Fruit fly (Drosophila melanogaster) whole organism, prepupa: ENCODE measurements around the gene CG34171.

ENCODE experiments used
- CG10631 ChIP-seq: fragments of 200-800 bp; sonication (Bioruptor generic); optimal IDR thresholded peaks from 2 replicates; lab custom pipeline; 2016; ENCODE audit warnings: missing biosample characterization, missing genetic modification characterization
- CG1621 ChIP-seq: fragments of 200-800 bp; sonication (Bioruptor generic); optimal IDR thresholded peaks from 3 replicates; lab custom pipeline; 2018; ENCODE audit warnings: missing biosample characterization, mild to moderate bottlenecking, missing genetic modification characterization
- CG16779 ChIP-seq: fragments of 200-800 bp; sonication (Bioruptor generic); optimal IDR thresholded peaks from 3 replicates; lab custom pipeline; 2017; ENCODE audit warnings: missing biosample characterization, mild to moderate bottlenecking, missing genetic modification characterization
- CG3032 ChIP-seq: fragments of 200-800 bp; optimal IDR thresholded peaks from 2 replicates; lab custom pipeline; 2019; ENCODE audit warnings: missing biosample characterization, mild to moderate bottlenecking, missing genetic modification characterization, moderate library complexity
- CG31627 ChIP-seq: fragments of 200-800 bp; sonication (Bioruptor generic); optimal IDR thresholded peaks from 3 replicates; lab custom pipeline; 2016; ENCODE audit warnings: missing biosample characterization, missing genetic modification characterization
- CG34406 ChIP-seq: fragments of 200-800 bp; sonication (Bioruptor generic); optimal IDR thresholded peaks from 3 replicates; lab custom pipeline; 2016; ENCODE audit warnings: missing biosample characterization, missing genetic modification characterization
- CG3919 ChIP-seq: fragments of 200-800 bp; sonication (Bioruptor generic); optimal IDR thresholded peaks from 3 replicates; lab custom pipeline; 2016; ENCODE audit warnings: missing biosample characterization, missing genetic modification characterization
- CG4318 ChIP-seq: fragments of 200-800 bp; sonication (Bioruptor generic); optimal IDR thresholded peaks from 3 replicates; lab custom pipeline; 2017; ENCODE audit warnings: missing biosample characterization, mild to moderate bottlenecking, missing genetic modification characterization
- CG6792 ChIP-seq: fragments of 200-800 bp; sonication (Bioruptor generic); optimal IDR thresholded peaks from 3 replicates; lab custom pipeline; 2016; ENCODE audit warnings: missing biosample characterization, missing genetic modification characterization
- CG6808 ChIP-seq: fragments of 200-800 bp; sonication (Bioruptor generic); optimal IDR thresholded peaks from 3 replicates; lab custom pipeline; 2017; ENCODE audit warnings: missing biosample characterization, missing genetic modification characterization, mild to moderate bottlenecking, moderate library complexity, missing genetic modification reagents
- CG6854 ChIP-seq: fragments of 200-800 bp; sonication (Bioruptor generic); optimal IDR thresholded peaks from 2 replicates; lab custom pipeline; 2017; ENCODE audit warnings: missing biosample characterization, mild to moderate bottlenecking, missing genetic modification characterization
- CG8119 ChIP-seq: fragments of 200-800 bp; sonication (Bioruptor generic); IDR thresholded peaks from 3 replicates; pipeline ENCODE4 v1.3.6; 2022; ENCODE audit warnings: missing biosample characterization, missing genetic modification characterization
- CG8319 ChIP-seq: fragments of 200-800 bp; sonication (Bioruptor generic); optimal IDR thresholded peaks from 3 replicates; lab custom pipeline; 2016; ENCODE audit warnings: missing biosample characterization, missing genetic modification characterization
- CG8632 ChIP-seq: fragments of 200-800 bp; sonication (Bioruptor generic); optimal IDR thresholded peaks from 3 replicates; lab custom pipeline; 2016; ENCODE audit warnings: missing biosample characterization, missing genetic modification characterization
- CG9139 ChIP-seq: fragments of 200-800 bp; sonication (Bioruptor generic); optimal IDR thresholded peaks from 3 replicates; lab custom pipeline; 2017; ENCODE audit warnings: missing biosample characterization, mild to moderate bottlenecking, missing genetic modification characterization
- Eip75B ChIP-seq: fragments of 200-800 bp; sonication (Bioruptor generic); optimal IDR thresholded peaks from 3 replicates; lab custom pipeline; 2016; ENCODE audit warnings: missing biosample characterization, missing genetic modification characterization
- Ets21C ChIP-seq: fragments of 200-800 bp; sonication (Bioruptor generic); optimal IDR thresholded peaks from 3 replicates; lab custom pipeline; 2016; ENCODE audit warnings: missing biosample characterization, missing genetic modification characterization
- Ets96B ChIP-seq: fragments of 200-800 bp; optimal IDR thresholded peaks from 2 replicates; lab custom pipeline; 2019; ENCODE audit warnings: missing biosample characterization, mild to moderate bottlenecking, missing genetic modification characterization, moderate library complexity
- Gug ChIP-seq: fragments of 200-800 bp; sonication (Bioruptor generic); IDR thresholded peaks from 2 replicates; pipeline ENCODE4 v1.3.6; 2022; ENCODE audit warnings: missing biosample characterization, missing genetic modification characterization
- Hr38 ChIP-seq: sonication (Bioruptor generic); optimal IDR thresholded peaks from 2 replicates; lab custom pipeline; 2016; ENCODE audit warnings: missing biosample characterization, missing genetic modification characterization
- Hr39 ChIP-seq: fragments of 200-800 bp; sonication (Bioruptor generic); optimal IDR thresholded peaks from 2 replicates; lab custom pipeline; 2016; ENCODE audit warnings: missing biosample characterization, missing genetic modification characterization
- Lpt ChIP-seq: fragments of 200-800 bp; sonication (Bioruptor generic); optimal IDR thresholded peaks from 3 replicates; lab custom pipeline; 2016; ENCODE audit warnings: missing biosample characterization, missing genetic modification characterization
- Met ChIP-seq: fragments of 200-800 bp; sonication (Bioruptor generic); optimal IDR thresholded peaks from 3 replicates; lab custom pipeline; 2016; ENCODE audit warnings: missing biosample characterization, missing genetic modification characterization
- OdsH ChIP-seq: fragments of 200-800 bp; sonication (Bioruptor generic); optimal IDR thresholded peaks from 3 replicates; lab custom pipeline; 2016; ENCODE audit warnings: missing biosample characterization, missing genetic modification characterization
- Smox ChIP-seq: fragments of 200-800 bp; sonication (Bioruptor generic); optimal IDR thresholded peaks from 3 replicates; lab custom pipeline; 2016; ENCODE audit warnings: missing biosample characterization, missing genetic modification characterization
- Sox102F ChIP-seq: fragments of 200-800 bp; sonication (Bioruptor generic); optimal IDR thresholded peaks from 2 replicates; lab custom pipeline; 2016; ENCODE audit warnings: missing biosample characterization, mild to moderate bottlenecking, missing genetic modification characterization
- Sox14 ChIP-seq: fragments of 200-800 bp; sonication (Bioruptor generic); optimal IDR thresholded peaks from 3 replicates; lab custom pipeline; 2016; ENCODE audit warnings: missing biosample characterization, missing genetic modification characterization
- Sox15 ChIP-seq: fragments of 200-800 bp; sonication (Bioruptor generic); optimal IDR thresholded peaks from 3 replicates; lab custom pipeline; 2016; ENCODE audit warnings: missing biosample characterization, missing genetic modification characterization
- achi ChIP-seq: fragments of 200-800 bp; sonication (Bioruptor generic); optimal IDR thresholded peaks from 3 replicates; lab custom pipeline; 2016; ENCODE audit warnings: missing biosample characterization, missing genetic modification characterization
- acj6 ChIP-seq: fragments of 200-800 bp; sonication (Bioruptor generic); optimal IDR thresholded peaks from 3 replicates; lab custom pipeline; 2016; ENCODE audit warnings: missing biosample characterization, missing genetic modification characterization
- cyc ChIP-seq: fragments of 200-800 bp; sonication (Bioruptor generic); optimal IDR thresholded peaks from 3 replicates; lab custom pipeline; 2016; ENCODE audit warnings: missing biosample characterization, missing genetic modification characterization
- dac ChIP-seq: fragments of 200-800 bp; sonication (Bioruptor generic); optimal IDR thresholded peaks from 2 replicates; lab custom pipeline; 2017; ENCODE audit warnings: missing biosample characterization, mild to moderate bottlenecking, missing genetic modification characterization
- dsx ChIP-seq: fragments of 200-800 bp; optimal IDR thresholded peaks from 3 replicates; lab custom pipeline; 2019; ENCODE audit warnings: missing biosample characterization, mild to moderate bottlenecking, missing genetic modification characterization, moderate library complexity; ENCODE audit not compliant: poor library complexity, severe bottlenecking
- esn ChIP-seq: fragments of 200-800 bp; sonication (Bioruptor generic); optimal IDR thresholded peaks from 2 replicates; lab custom pipeline; 2016; ENCODE audit warnings: missing biosample characterization, mild to moderate bottlenecking, missing genetic modification characterization, moderate library complexity
- fd59A ChIP-seq: fragments of 200-800 bp; sonication (Bioruptor generic); optimal IDR thresholded peaks from 2 replicates; lab custom pipeline; 2017; ENCODE audit warnings: missing biosample characterization, mild to moderate bottlenecking, missing genetic modification characterization, missing genetic modification reagents
- fd85E ChIP-seq: fragments of 200-800 bp; sonication (Bioruptor generic); optimal IDR thresholded peaks from 3 replicates; lab custom pipeline; 2016; ENCODE audit warnings: missing biosample characterization, missing genetic modification characterization
- fkh ChIP-seq: fragments of 200-800 bp; sonication (Bioruptor generic); optimal IDR thresholded peaks from 3 replicates; lab custom pipeline; 2017; ENCODE audit warnings: missing biosample characterization, mild to moderate bottlenecking, missing genetic modification characterization, moderate library complexity
- lz ChIP-seq: fragments of 200-800 bp; sonication (Bioruptor generic); optimal IDR thresholded peaks from 3 replicates; lab custom pipeline; 2016; ENCODE audit warnings: missing biosample characterization, missing genetic modification characterization
- pdm3 ChIP-seq: fragments of 200-800 bp; sonication (Bioruptor generic); optimal IDR thresholded peaks from 3 replicates; lab custom pipeline; 2016; ENCODE audit warnings: missing biosample characterization, missing genetic modification characterization
- salr ChIP-seq, 2 experiments: fragments of 200-800 bp; sonication (Bioruptor generic); optimal IDR thresholded peaks; 3 replicates each; lab custom pipeline; 2016 to 2018; ENCODE audit warnings: missing biosample characterization in 2 of 2, missing genetic modification characterization in 2 of 2, mild to moderate bottlenecking in 1 of 2
- spab ChIP-seq: fragments of 200-800 bp; sonication (Bioruptor generic); optimal IDR thresholded peaks from 2 replicates; lab custom pipeline; 2017; ENCODE audit warnings: missing biosample characterization, mild to moderate bottlenecking, missing genetic modification characterization, missing genetic modification reagents
- ss ChIP-seq, 2 experiments: fragments of 200-800 bp; sonication (Bioruptor generic); optimal IDR thresholded peaks; 2 replicates in 1 of 2; 3 replicates in 1 of 2; lab custom pipeline; 2017 to 2018; ENCODE audit warnings: mild to moderate bottlenecking in 2 of 2, missing biosample characterization in 2 of 2, missing genetic modification characterization in 2 of 2, moderate library complexity in 1 of 2
- svp ChIP-seq: fragments of 200-800 bp; sonication (Bioruptor generic); peaks from one replicate; lab custom pipeline; 2016; ENCODE audit warnings: missing biosample characterization, missing genetic modification characterization
- vri ChIP-seq: fragments of 200-800 bp; sonication (Bioruptor generic); optimal IDR thresholded peaks from 3 replicates; lab custom pipeline; 2016; ENCODE audit warnings: missing biosample characterization, mild to moderate bottlenecking, missing genetic modification characterization

Gene CG34171

dm6 chr2L:18364358-18364757 lies 14.0 kb upstream of the CG34171 start:
- no peak for TF ChIP-seq Gug (GFP tag; lab: Robert Waterston, UW)

DNA sequence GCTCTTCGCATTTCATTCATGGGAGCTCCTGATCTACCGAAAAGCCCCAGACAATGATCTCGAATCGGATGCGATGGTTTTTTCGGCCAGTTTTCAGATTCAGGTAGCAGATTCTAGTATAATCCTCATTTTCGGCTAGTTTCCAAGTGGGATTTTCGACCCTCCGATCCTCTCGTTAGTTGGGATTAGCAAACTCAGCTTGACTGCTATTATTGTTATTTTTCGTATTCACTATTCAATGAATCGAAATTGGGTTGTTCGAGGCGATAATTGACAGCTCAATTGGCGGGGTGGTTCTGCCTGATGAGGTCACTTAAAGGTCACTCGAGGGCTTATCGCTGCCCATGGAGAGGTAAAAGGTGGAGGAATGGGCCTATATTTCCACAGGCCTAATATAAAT lies 8.8 kb upstream of the CG34171 start:
- TF ChIP-seq dac (GFP tag; lab: Kevin White, UChicago) (no peak), Eip75B (GFP tag; lab: Kevin White, UChicago) (no peak), ss (GFP tag; optimal IDR thresholded peaks at IDR 0.05; lab: Kevin White, UChicago) (no peak), Sox102F (no peak), fkh (GFP tag; lab: Kevin White, UChicago) (no peak), spab (GFP tag; lab: Kevin White, UChicago) (no peak), CG16779 (tag; lab: Kevin White, UChicago) (no peak), Sox14 (no peak), CG4318 (GFP tag; lab: Kevin White, UChicago) (no peak), CG6854 (GFP tag; lab: Kevin White, UChicago) (no peak), Hr38 (no peak), cyc (GFP tag; lab: Kevin White, UChicago) (no peak), fd59A (GFP tag; lab: Kevin White, UChicago) (no peak), fd85E (GFP tag; lab: Kevin White, UChicago) (no peak), achi (GFP tag; lab: Kevin White, UChicago) (no peak), CG6808 (GFP tag; lab: Kevin White, UChicago) (no peak), esn (GFP tag; lab: Kevin White, UChicago) (no peak)

DNA sequence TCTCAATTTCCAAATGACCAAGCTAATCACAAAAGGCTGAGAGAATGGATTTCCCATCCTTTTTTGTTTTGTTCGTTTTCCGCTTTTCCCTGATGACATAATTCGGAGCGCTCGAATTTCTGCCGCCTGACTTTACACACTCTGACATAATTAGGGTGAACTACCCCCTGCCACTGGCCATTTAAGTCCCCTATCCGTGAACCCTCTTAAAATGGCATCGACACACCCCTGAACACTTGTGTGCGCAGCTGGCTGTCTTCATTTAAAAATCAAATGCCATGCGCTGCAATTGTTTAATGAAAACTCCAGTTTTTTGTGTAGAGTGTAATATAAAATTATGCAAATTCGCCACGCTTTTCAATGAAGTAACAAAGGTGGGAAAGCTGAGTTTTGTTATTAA lies 7.6 kb upstream of the CG34171 start:
- TF ChIP-seq Ets96B (tag; lab: Kevin White, UChicago) (no peak), Hr39 (no peak), Lpt (no peak), Sox15 (GFP tag; lab: Kevin White, UChicago) (no peak), OdsH (GFP tag; lab: Kevin White, UChicago) (no peak), CG9139 (GFP tag; lab: Kevin White, UChicago) (no peak), CG34406 (no peak), Sox14 (no peak), vri (GFP tag; lab: Kevin White, UChicago) (no peak), cyc (GFP tag; lab: Kevin White, UChicago) (no peak), spab (GFP tag; lab: Kevin White, UChicago) (no peak), Smox (GFP tag; lab: Kevin White, UChicago) (no peak), CG8119 (GFP tag; lab: Robert Waterston, UW) (no peak), CG10631 (GFP tag; lab: Kevin White, UChicago) (no peak), ss (GFP tag; optimal IDR thresholded peaks at IDR 0.05; lab: Kevin White, UChicago) (no peak), dsx (no peak), CG3919 (GFP tag; lab: Kevin White, UChicago) (no peak), CG3032 (tag; lab: Kevin White, UChicago) (no peak)

DNA sequence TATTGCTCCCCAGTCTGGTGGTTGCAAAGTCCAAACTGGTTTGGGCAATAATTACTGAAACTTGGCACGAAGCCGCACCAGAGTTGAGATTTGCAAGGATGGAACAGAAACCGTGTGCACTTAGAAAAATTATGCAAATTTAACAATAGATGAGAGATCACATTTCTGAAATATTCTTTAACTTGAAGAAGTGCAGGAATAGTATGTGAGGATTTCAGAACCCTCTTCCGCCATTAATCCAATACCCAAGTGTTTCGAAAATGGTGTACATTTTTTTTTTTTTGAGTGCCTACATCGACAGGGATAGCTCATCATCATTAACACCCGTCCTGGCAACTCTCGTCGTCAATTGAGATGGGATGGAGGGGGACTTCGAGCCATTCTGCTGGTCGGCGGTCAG lies 6.3 kb upstream of the CG34171 start:
- peak; percentile 55 for TF ChIP-seq Met (GFP tag; lab: Kevin White, UChicago)
- peak; percentile 58 for TF ChIP-seq lz
- TF ChIP-seq CG3919 (GFP tag; lab: Kevin White, UChicago), result peak; percentile 67
- TF ChIP-seq OdsH (GFP tag; lab: Kevin White, UChicago), result peak; percentile 52
- TF ChIP-seq Sox15 (GFP tag; lab: Kevin White, UChicago), result peak; percentile 52
- peak; percentile 65 for TF ChIP-seq CG1621 (tag; lab: Kevin White, UChicago)
- peak; percentile 59 for TF ChIP-seq achi (GFP tag; lab: Kevin White, UChicago)
- peak; percentile 61; the same call in 2 of the 3 replicates for TF ChIP-seq CG8119 (GFP tag; lab: Robert Waterston, UW)
- peak; percentile 65 for TF ChIP-seq CG3032 (tag; lab: Kevin White, UChicago)
- TF ChIP-seq CG31627 (GFP tag; lab: Kevin White, UChicago), result peak; percentile 54
- peak; percentile 63 for TF ChIP-seq svp (GFP tag; lab: Kevin White, UChicago)
- TF ChIP-seq CG6792 (GFP tag; lab: Kevin White, UChicago), result peak; percentile 65
- TF ChIP-seq Eip75B (GFP tag; lab: Kevin White, UChicago), result peak; percentile 66
- no peak for TF ChIP-seq CG6854 (GFP tag; lab: Kevin White, UChicago)
- peak; percentile 72 for TF ChIP-seq CG6808 (GFP tag; lab: Kevin White, UChicago)
- no peak for TF ChIP-seq Hr38
- peak; percentile 41 for TF ChIP-seq vri (GFP tag; lab: Kevin White, UChicago)
- peak; percentile 75 for TF ChIP-seq acj6
- TF ChIP-seq salr (GFP tag; optimal IDR thresholded peaks at IDR 0.05; lab: Kevin White, UChicago), result peak; percentile 17 to 34
- TF ChIP-seq CG8632 (GFP tag; lab: Kevin White, UChicago), result peak; percentile 60
- TF ChIP-seq CG8319 (GFP tag; lab: Kevin White, UChicago), result peak; percentile 69
- TF ChIP-seq pdm3 (GFP tag; lab: Kevin White, UChicago), result peak; percentile 75
- TF ChIP-seq CG4318 (GFP tag; lab: Kevin White, UChicago), result peak; percentile 9
- peak; percentile 72 for TF ChIP-seq esn (GFP tag; lab: Kevin White, UChicago)
- peak; percentile 11 for TF ChIP-seq Ets21C (GFP tag; lab: Kevin White, UChicago)
- 0 out of 2 replicates have a peak, but pooled peaks have one; percentile 22 for TF ChIP-seq Gug (GFP tag; lab: Robert Waterston, UW)
- peak; percentile 65 to 68 for TF ChIP-seq ss (GFP tag; optimal IDR thresholded peaks at IDR 0.05; lab: Kevin White, UChicago)
